Worm (Caenorhabditis elegans): ENCODE data around the gene M02E1.4.
A peak's percentile ranks its signal among the peaks of the same experiment; 100 is the strongest.

M02E1.4 gene

ce11 chrX:353134-353669, 40.1 kb downstream of the M02E1.4 start, which contains the start of gene sor-3 (continued):
- TF ChIP-seq sdz-38 (tag; optimal IDR thresholded peaks at IDR 0.05) (no peak), B0019.2 (GFP tag; conservative IDR thresholded peaks at IDR 0.05) (no peak), nfya-1 (tag; optimal IDR thresholded peaks at IDR 0.05; ENCODE audit: borderline replicate concordance, insufficient read depth) (no peak), dox-1 (GFP tag; IDR thresholded peaks at IDR 0.05) (peak; percentile 78), F33H1.4 (GFP tag; IDR thresholded peaks at IDR 0.05) (peak; percentile 41), C17E4.6 (GFP tag; IDR thresholded peaks at IDR 0.05) (no peak)

- TF ChIP-seq bed-1 (GFP tag; IDR thresholded peaks at IDR 0.05) = no peak
- no peak for TF ChIP-seq F23B12.7 (tag; optimal IDR thresholded peaks at IDR 0.05; ENCODE audit: insufficient read depth)
- no peak for TF ChIP-seq chd-7 (tag; optimal IDR thresholded peaks at IDR 0.05)
- TF ChIP-seq C06A6.2 (GFP tag; conservative IDR thresholded peaks at IDR 0.05) = no peak
- no peak for TF ChIP-seq ztf-18 (tag; optimal IDR thresholded peaks at IDR 0.05)
- TF ChIP-seq hmg-1.2 (GFP tag; IDR thresholded peaks at IDR 0.05) = no peak
- no peak for TF ChIP-seq attf-6 (GFP tag; IDR thresholded peaks at IDR 0.05)
- TF ChIP-seq mes-4 (tag; optimal IDR thresholded peaks at IDR 0.05) = no peak
- TF ChIP-seq madf-3 (GFP tag; IDR thresholded peaks at IDR 0.05) = no peak
- no peak for TF ChIP-seq mel-28 (tag; optimal IDR thresholded peaks at IDR 0.05; ENCODE audit: borderline replicate concordance)
- no peak for TF ChIP-seq madf-10 (tag; optimal IDR thresholded peaks at IDR 0.05)
- no peak for TF ChIP-seq F10E7.11 (tag; optimal IDR thresholded peaks at IDR 0.05)
- TF ChIP-seq pbrm-1 (GFP tag; IDR thresholded peaks at IDR 0.05) = no peak
- no peak for TF ChIP-seq ceh-100 (GFP tag; IDR thresholded peaks at IDR 0.05)
- TF ChIP-seq mxl-1 (tag; optimal IDR thresholded peaks at IDR 0.05) = no peak
- no peak for TF ChIP-seq C17E4.6 (GFP tag; IDR thresholded peaks at IDR 0.05)
- TF ChIP-seq cebp-1 (GFP tag; IDR thresholded peaks at IDR 0.05) = no peak
- no peak for TF ChIP-seq cebp-1 (tag; optimal IDR thresholded peaks at IDR 0.05)
- TF ChIP-seq snpc-1.3 (tag; optimal IDR thresholded peaks at IDR 0.05; ENCODE audit: insufficient read depth) = no peak
- no peak for TF ChIP-seq nhr-120 (GFP tag; IDR thresholded peaks at IDR 0.05)
These were observed 44.7 kb downstream of the M02E1.4 start, which contains the start of gene C04E7.1 for ce11 chrX:357792-358191. Gene C04E7.1, plus strand, starts transcription at chrX:358092.

ce11 chrX:360479-360878, 47.4 kb downstream of the M02E1.4 start, which contains the start of gene C04E7.5:
Gene C04E7.5, plus strand, starts transcription at chrX:360779.
- TF ChIP-seq lin-54 (GFP tag; optimal IDR thresholded peaks at IDR 0.05) = no peak
- no peak for TF ChIP-seq fkh-3 (tag; optimal IDR thresholded peaks at IDR 0.05)
- no peak for TF ChIP-seq snpc-1.1 (tag; optimal IDR thresholded peaks at IDR 0.05; ENCODE audit: insufficient read depth)
- TF ChIP-seq hlh-12 (tag; optimal IDR thresholded peaks at IDR 0.05) = no peak
- TF ChIP-seq Y67H2A.10 (GFP tag; conservative IDR thresholded peaks at IDR 0.05) = no peak
- no peak for TF ChIP-seq ceh-100 (GFP tag; IDR thresholded peaks at IDR 0.05)
- TF ChIP-seq repo-1 (tag; optimal IDR thresholded peaks at IDR 0.05) = no peak
- TF ChIP-seq mel-28 (tag; optimal IDR thresholded peaks at IDR 0.05; ENCODE audit: borderline replicate concordance) = no peak

Measured in whole organism, young adult.